Fruit fly (Drosophila melanogaster): ENCODE data around the gene CREG.

dm6 chr3R:17379051-17379450 is 15.4 kb downstream of the CREG start:
- TF ChIP-seq CTCF (optimal IDR thresholded peaks at IDR 0.05): no peak
- TF ChIP-seq CG8478 (optimal IDR thresholded peaks at IDR 0.05): no peak
